Fruit fly (Drosophila melanogaster) whole organism, prepupa: ENCODE results near the gene CG42833.

ENCODE experiments used
- Eip75B ChIP-seq: fragments of 200-800 bp; sonication (Bioruptor generic); optimal IDR thresholded peaks from 3 replicates; lab custom pipeline; 2016; ENCODE audit warnings: missing biosample characterization, missing genetic modification characterization
- esn ChIP-seq: fragments of 200-800 bp; sonication (Bioruptor generic); optimal IDR thresholded peaks from 2 replicates; lab custom pipeline; 2016; ENCODE audit warnings: missing biosample characterization, mild to moderate bottlenecking, missing genetic modification characterization, moderate library complexity

dm6 chr3L:20212022-20212421 lies 12.1 kb downstream of the CG42833 start, which contains the start of gene CG7017:
- TF ChIP-seq esn (GFP tag; lab: Kevin White, UChicago) (no peak), Eip75B (GFP tag; lab: Kevin White, UChicago) (no peak)
